Fruit fly (Drosophila melanogaster) whole organism, wandering third instar larva: ENCODE data around the gene Rcd4.

Experiments
- CG32264 ChIP-seq: fragments of 200-800 bp; sonication (Bioruptor generic); optimal IDR thresholded peaks from 2 replicates; lab custom pipeline; 2016; ENCODE audit warnings: missing biosample characterization, missing genetic modification characterization
- CG9705 ChIP-seq: fragments of 200-800 bp; sonication (Bioruptor generic); optimal IDR thresholded peaks from 2 replicates; lab custom pipeline; 2018; ENCODE audit warnings: missing biosample characterization, mild to moderate bottlenecking, missing genetic modification characterization
- Dfd ChIP-seq: fragments of >200 bp; optimal IDR thresholded peaks from 2 replicates; lab custom pipeline; 2017; ENCODE audit warnings: missing biosample characterization, missing genetic modification characterization
- GATAd ChIP-seq: sonication (Bioruptor generic); optimal IDR thresholded peaks from 2 replicates; lab custom pipeline; 2016; ENCODE audit warnings: missing biosample characterization, missing genetic modification characterization
- HLH106 ChIP-seq: fragments of 200-800 bp; optimal IDR thresholded peaks from 3 replicates; lab custom pipeline; 2019; ENCODE audit warnings: missing biosample characterization, mild to moderate bottlenecking, missing genetic modification characterization, moderate library complexity
- Hnf4 ChIP-seq: fragments of 200-800 bp; sonication (Bioruptor generic); optimal IDR thresholded peaks from 2 replicates; lab custom pipeline; 2016; ENCODE audit warnings: missing biosample characterization, mild to moderate bottlenecking, missing genetic modification characterization
- Hr83 ChIP-seq: fragments of 200-300 bp; sonication (Bioruptor generic); optimal IDR thresholded peaks from 2 replicates; lab custom pipeline; 2016; ENCODE audit warnings: missing biosample characterization, mild to moderate bottlenecking, missing genetic modification characterization, moderate library complexity; ENCODE audit not compliant: poor library complexity, severe bottlenecking
- Jra ChIP-seq: sonication (Bioruptor generic); optimal IDR thresholded peaks from 2 replicates; lab custom pipeline; 2016; ENCODE audit warnings: missing biosample characterization, missing genetic modification characterization
- Mio ChIP-seq: sonication (Bioruptor generic); optimal IDR thresholded peaks from 2 replicates; lab custom pipeline; 2016; ENCODE audit warnings: missing biosample characterization, missing genetic modification characterization
- OdsH ChIP-seq: fragments of 200-800 bp; sonication (Bioruptor generic); optimal IDR thresholded peaks from 2 replicates; lab custom pipeline; 2016; ENCODE audit warnings: missing biosample characterization, mild to moderate bottlenecking, missing genetic modification characterization
- Rel ChIP-seq, 2 experiments: fragments of 200-800 bp; sonication (Bioruptor generic) in 1 of 2; optimal IDR thresholded peaks; 2 replicates in 1 of 2; 3 replicates in 1 of 2; lab custom pipeline; 2016 to 2019; ENCODE audit warnings: mild to moderate bottlenecking in 2 of 2, missing biosample characterization in 2 of 2, missing genetic modification characterization in 2 of 2, moderate library complexity in 1 of 2
- Sp1 ChIP-seq: fragments of 200-800 bp; sonication (Bioruptor generic); optimal IDR thresholded peaks from 3 replicates; lab custom pipeline; 2019; ENCODE audit warnings: missing biosample characterization, mild to moderate bottlenecking, missing genetic modification characterization, moderate library complexity
- Vsx2 ChIP-seq: fragments of 200-300, 225-300 bp; sonication (Bioruptor generic); optimal IDR thresholded peaks from 2 replicates; lab custom pipeline; 2018; ENCODE audit warnings: missing biosample characterization, missing genetic modification characterization; ENCODE audit not compliant: partially characterized antibody
- brk ChIP-seq: fragments of 200-800 bp; sonication (Bioruptor generic); optimal IDR thresholded peaks from 2 replicates; lab custom pipeline; 2016; ENCODE audit warnings: missing biosample characterization, mild to moderate bottlenecking, missing genetic modification characterization
- dl ChIP-seq, 2 experiments: fragments of 175-275, 200-275 bp in 1 of 2; fragments of 200-275 bp in 1 of 2; sonication (Bioruptor generic); optimal IDR thresholded peaks; lab custom pipeline; 2018; ENCODE audit warnings: mild to moderate bottlenecking in 2 of 2, missing biosample characterization in 2 of 2, missing genetic modification characterization in 2 of 2, moderate library complexity in 2 of 2; ENCODE audit not compliant: partially characterized antibody in 2 of 2, insufficient read depth in 1 of 2
- dsf ChIP-seq: sonication (Bioruptor generic); optimal IDR thresholded peaks from 2 replicates; lab custom pipeline; 2016; ENCODE audit warnings: missing biosample characterization, missing genetic modification characterization, borderline replicate concordance
- foxo ChIP-seq, 2 experiments: fragments of 200-800 bp; sonication (Bioruptor generic); optimal IDR thresholded peaks; 2 replicates in 1 of 2; 3 replicates in 1 of 2; lab custom pipeline; 2016 to 2017; ENCODE audit warnings: missing biosample characterization in 2 of 2, missing genetic modification characterization in 2 of 2
- fru ChIP-seq: fragments of 200-800 bp; sonication (Bioruptor generic); optimal IDR thresholded peaks from 3 replicates; lab custom pipeline; 2016; ENCODE audit warnings: missing biosample characterization, mild to moderate bottlenecking, missing genetic modification characterization
- h ChIP-seq: fragments of 200-800 bp; sonication (Bioruptor generic); optimal IDR thresholded peaks from 3 replicates; lab custom pipeline; 2016; ENCODE audit warnings: missing biosample characterization, mild to moderate bottlenecking, missing genetic modification characterization
- lola ChIP-seq: fragments of >200 bp; optimal IDR thresholded peaks from 2 replicates; lab custom pipeline; 2017; ENCODE audit warnings: missing biosample characterization, missing genetic modification characterization
- pan ChIP-seq: fragments of >200 bp; optimal IDR thresholded peaks from 2 replicates; lab custom pipeline; 2017
- psq ChIP-seq: fragments of 200-800 bp; sonication (Bioruptor generic); optimal IDR thresholded peaks from 3 replicates; lab custom pipeline; 2017; ENCODE audit warnings: missing biosample characterization, mild to moderate bottlenecking, missing genetic modification characterization, moderate library complexity
- rgr ChIP-seq: fragments of 200-800 bp; sonication (Bioruptor generic); optimal IDR thresholded peaks from 3 replicates; lab custom pipeline; 2016; ENCODE audit warnings: missing biosample characterization, mild to moderate bottlenecking, missing genetic modification characterization
- sage ChIP-seq: fragments of 200-800 bp; sonication (Bioruptor generic); optimal IDR thresholded peaks from 2 replicates; lab custom pipeline; 2016; ENCODE audit warnings: missing biosample characterization, mild to moderate bottlenecking, missing genetic modification characterization
- sv ChIP-seq: fragments of 200-800 bp; sonication (Bioruptor generic); optimal IDR thresholded peaks from 3 replicates; lab custom pipeline; 2016; ENCODE audit warnings: missing biosample characterization, missing genetic modification characterization
- tai ChIP-seq: sonication (Bioruptor generic); optimal IDR thresholded peaks from 2 replicates; lab custom pipeline; 2016; ENCODE audit warnings: missing biosample characterization, missing genetic modification characterization
- woc ChIP-seq: sonication (Bioruptor generic); optimal IDR thresholded peaks from 2 replicates; lab custom pipeline; 2016; ENCODE audit warnings: missing biosample characterization, mild to moderate bottlenecking, missing genetic modification characterization

The Rcd4 gene

dm6 chr2L:8416350-8417046 is 33.8 kb downstream of the Rcd4 start (continued):
- TF ChIP-seq fru (GFP tag; lab: Kevin White, UChicago) (peak; percentile 84), sv (no peak), pan (lab: Kevin White, UChicago) (no peak), sage (GFP tag; lab: Kevin White, UChicago) (peak; percentile 48)

- TF ChIP-seq psq (GFP tag; lab: Kevin White, UChicago) (no peak), rgr (GFP tag; lab: Kevin White, UChicago) (peak; percentile 26), Hr83 (peak; percentile 11), sage (GFP tag; lab: Kevin White, UChicago) (no peak), Vsx2 (GFP tag; lab: Kevin White, UChicago) (no peak), Dfd (GFP tag; lab: Kevin White, UChicago) (no peak), Hnf4 (GFP tag; lab: Kevin White, UChicago) (peak; percentile 6), GATAd (GFP tag; lab: Kevin White, UChicago) (no peak), h (peak; percentile 12), Sp1 (GFP tag; lab: Kevin White, UChicago) (peak; percentile 21), sv (no peak), CG9705 (no peak), OdsH (GFP tag; lab: Kevin White, UChicago) (peak; percentile 41), HLH106 (tag; lab: Kevin White, UChicago) (peak; percentile 5), foxo (GFP tag; optimal IDR thresholded peaks at IDR 0.05; lab: Kevin White, UChicago) (peak in 1 of 2 experiments; percentile 5), Rel (GFP tag; optimal IDR thresholded peaks at IDR 0.05; lab: Kevin White, UChicago) (no peak), Rel (tag; optimal IDR thresholded peaks at IDR 0.05; lab: Kevin White, UChicago) (peak; percentile 48), lola (GFP tag; lab: Kevin White, UChicago) (no peak)
Measured at dm6 chr2L:8417562-8417961, 34.9 kb downstream of the Rcd4 start.

dm6 chr2L:8418113-8418885 is 35.6 kb downstream of the Rcd4 start:
- TF ChIP-seq Sp1 (GFP tag; lab: Kevin White, UChicago) = no peak
- TF ChIP-seq tai (GFP tag; lab: Kevin White, UChicago) = no peak
- no peak for TF ChIP-seq Rel (GFP tag; optimal IDR thresholded peaks at IDR 0.05; lab: Kevin White, UChicago)
- TF ChIP-seq Rel (tag; optimal IDR thresholded peaks at IDR 0.05; lab: Kevin White, UChicago) = no peak
- no peak for TF ChIP-seq dsf (GFP tag; lab: Kevin White, UChicago)
- TF ChIP-seq GATAd (GFP tag; lab: Kevin White, UChicago) = no peak
- no peak for TF ChIP-seq CG32264
- no peak for TF ChIP-seq Jra (GFP tag; lab: Kevin White, UChicago)
- TF ChIP-seq foxo (GFP tag; optimal IDR thresholded peaks at IDR 0.05; lab: Kevin White, UChicago) = no peak
- no peak for TF ChIP-seq Vsx2 (GFP tag; lab: Kevin White, UChicago)
- no peak for TF ChIP-seq h
- TF ChIP-seq brk = no peak
- TF ChIP-seq woc = no peak
- TF ChIP-seq lola (GFP tag; lab: Kevin White, UChicago) = no peak
- no peak for TF ChIP-seq HLH106 (tag; lab: Kevin White, UChicago)
- TF ChIP-seq sv = no peak

- TF ChIP-seq Mio (GFP tag; lab: Kevin White, UChicago) = no peak
- TF ChIP-seq tai (GFP tag; lab: Kevin White, UChicago) = no peak
- no peak for TF ChIP-seq Hr83
- TF ChIP-seq Jra (GFP tag; lab: Kevin White, UChicago) = no peak
- TF ChIP-seq Dfd (GFP tag; lab: Kevin White, UChicago) = peak; percentile 21
- no peak for TF ChIP-seq pan (lab: Kevin White, UChicago)
- TF ChIP-seq psq (GFP tag; lab: Kevin White, UChicago) = peak; percentile 85
- TF ChIP-seq Sp1 (GFP tag; lab: Kevin White, UChicago) = peak; percentile 27
- no peak for TF ChIP-seq Rel (GFP tag; optimal IDR thresholded peaks at IDR 0.05; lab: Kevin White, UChicago)
- TF ChIP-seq Rel (tag; optimal IDR thresholded peaks at IDR 0.05; lab: Kevin White, UChicago) = peak; percentile 89
- no peak for TF ChIP-seq fru (GFP tag; lab: Kevin White, UChicago)
- TF ChIP-seq dl (GFP tag; optimal IDR thresholded peaks at IDR 0.05; lab: Kevin White, UChicago; ENCODE audit: insufficient read depth in 1 of 2, partially characterized antibody in 2 of 2) = peak in 1 of 2 experiments; percentile 24
- TF ChIP-seq Vsx2 (GFP tag; lab: Kevin White, UChicago) = no peak
Measured at dm6 chr2L:8419382-8419940, 36.8 kb downstream of the Rcd4 start.
